Worm (Caenorhabditis elegans): Measurements from ENCODE around the gene vps-32.1.

vps-32.1 gene

DNA sequence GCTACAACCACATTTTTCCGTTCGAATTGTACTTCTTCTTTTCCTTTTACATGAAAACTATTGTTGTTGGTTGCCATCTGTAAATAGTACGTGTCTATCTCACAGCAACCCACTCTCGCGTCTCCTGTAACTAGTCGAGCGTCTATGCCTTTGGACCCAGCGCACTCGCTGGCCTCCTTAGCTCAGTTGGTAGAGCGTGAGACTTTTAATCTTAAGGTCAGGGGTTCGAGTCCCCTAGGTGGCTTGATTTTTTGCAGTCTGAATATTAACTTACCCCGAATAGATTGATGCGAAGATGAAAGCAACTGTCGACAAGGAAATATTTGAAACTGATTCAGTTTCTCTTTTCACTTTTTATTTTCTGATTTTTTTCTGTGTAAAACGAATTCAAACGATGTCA, 24.4 kb upstream of the vps-32.1 start, which contains the start of gene mpz-3 (continued):
- TF ChIP-seq D2030.7 (GFP tag; IDR thresholded peaks at IDR 0.05), result peak; percentile 48; the same call in 1 of the 2 replicates
- peak; percentile 17 for TF ChIP-seq ZK185.1 (tag; optimal IDR thresholded peaks at IDR 0.05; ENCODE audit: poor library complexity, severe bottlenecking)
- TF ChIP-seq C06A6.2 (GFP tag; conservative IDR thresholded peaks at IDR 0.05), result no peak
- TF ChIP-seq Y53G8AR.9 (GFP tag; conservative IDR thresholded peaks at IDR 0.05), result no peak
- TF ChIP-seq let-607 (tag; optimal IDR thresholded peaks at IDR 0.05), result no peak
- no peak for TF ChIP-seq snpc-1.1 (tag; optimal IDR thresholded peaks at IDR 0.05; ENCODE audit: insufficient read depth)
- no peak for TF ChIP-seq cebp-2 (GFP tag; IDR thresholded peaks at IDR 0.05)
- TF ChIP-seq F37B4.10 (GFP tag; IDR thresholded peaks at IDR 0.05), result no peak
- peak; percentile 55 for TF ChIP-seq rpc-1 (optimal IDR thresholded peaks at IDR 0.05)
- TF ChIP-seq rpc-1 (tag; optimal IDR thresholded peaks at IDR 0.05), result peak; percentile 80
- no peak for TF ChIP-seq ceh-58 (GFP tag; IDR thresholded peaks at IDR 0.05)
- TF ChIP-seq tlf-1 (GFP tag; optimal IDR thresholded peaks at IDR 0.05), result no peak
- no peak for TF ChIP-seq bed-2 (GFP tag; IDR thresholded peaks at IDR 0.05)
- no peak for TF ChIP-seq chd-7 (tag; optimal IDR thresholded peaks at IDR 0.05)
- TF ChIP-seq B0019.2 (GFP tag; conservative IDR thresholded peaks at IDR 0.05), result no peak
- no peak for TF ChIP-seq ztf-3 (GFP tag; optimal IDR thresholded peaks at IDR 0.05)
- no peak for TF ChIP-seq atf-7 (tag; optimal IDR thresholded peaks at IDR 0.05)
- TF ChIP-seq F22D6.2 (tag; optimal IDR thresholded peaks at IDR 0.05), result no peak
- TF ChIP-seq egl-18 (GFP tag; IDR thresholded peaks at IDR 0.05), result no peak
- TF ChIP-seq attf-3 (GFP tag; conservative IDR thresholded peaks at IDR 0.05), result no peak; the same call in 1 of the 2 replicates
- TF ChIP-seq ceh-100 (GFP tag; IDR thresholded peaks at IDR 0.05), result peak; percentile 47; the same call in 1 of the 2 replicates
- TF ChIP-seq F23B12.7 (tag; optimal IDR thresholded peaks at IDR 0.05; ENCODE audit: insufficient read depth), result peak; percentile 69
- TF ChIP-seq ceh-91 (GFP tag; IDR thresholded peaks at IDR 0.05), result peak; percentile 21; the same call in 1 of the 2 replicates
- TF ChIP-seq F39B2.1 (GFP tag; IDR thresholded peaks at IDR 0.05), result no peak
- TF ChIP-seq hlh-12 (tag; optimal IDR thresholded peaks at IDR 0.05), result no peak
- TF ChIP-seq lin-26 (GFP tag; IDR thresholded peaks at IDR 0.05), result peak; percentile 85
- TF ChIP-seq tbx-9 (tag; optimal IDR thresholded peaks at IDR 0.05; ENCODE audit: borderline replicate concordance), result no peak
- TF ChIP-seq F49E8.2 (tag; optimal IDR thresholded peaks at IDR 0.05; ENCODE audit: insufficient read depth), result peak; percentile 66
- no peak; the same call in 1 of the 2 replicates for TF ChIP-seq rcor-1 (GFP tag; IDR thresholded peaks at IDR 0.05)
- TF ChIP-seq Y53F4B.3 (GFP tag; IDR thresholded peaks at IDR 0.05), result no peak
- no peak for TF ChIP-seq ama-1 (optimal IDR thresholded peaks at IDR 0.05)
- peak in 1 of 2 experiments; percentile 8 for TF ChIP-seq ama-1 (GFP tag; optimal IDR thresholded peaks at IDR 0.05)
- TF ChIP-seq hsf-1 (GFP tag; IDR thresholded peaks at IDR 0.05), result no peak
- no peak for TF ChIP-seq gei-17 (GFP tag; optimal IDR thresholded peaks at IDR 0.05)
- peak; percentile 1 for TF ChIP-seq efl-1 (GFP tag; optimal IDR thresholded peaks at IDR 0.05)
- peak; percentile 30 for TF ChIP-seq attf-5 (GFP tag; optimal IDR thresholded peaks at IDR 0.05)
- TF ChIP-seq ceh-79 (tag; optimal IDR thresholded peaks at IDR 0.05), result no peak
- TF ChIP-seq nhr-179 (tag; optimal IDR thresholded peaks at IDR 0.05), result no peak
- TF ChIP-seq snpc-3.4 (tag; optimal IDR thresholded peaks at IDR 0.05), result peak; percentile 56
- no peak for TF ChIP-seq Y56A3A.18 (GFP tag; IDR thresholded peaks at IDR 0.05)
- TF ChIP-seq ztf-18 (tag; optimal IDR thresholded peaks at IDR 0.05), result peak; percentile 58
- peak; percentile 44; the same call in 1 of the 2 replicates for TF ChIP-seq pbrm-1 (GFP tag; IDR thresholded peaks at IDR 0.05)
- TF ChIP-seq dpff-1 (tag; optimal IDR thresholded peaks at IDR 0.05), result no peak
- 0 out of 2 replicates have a peak, but pooled peaks have one; percentile 14 for TF ChIP-seq lir-1 (GFP tag; conservative IDR thresholded peaks at IDR 0.05)
- no peak for TF ChIP-seq Y67H2A.10 (GFP tag; conservative IDR thresholded peaks at IDR 0.05)
- TF ChIP-seq tbp1 (GFP tag; optimal IDR thresholded peaks at IDR 0.05), result peak; percentile 96
- TF ChIP-seq lin-54 (GFP tag; optimal IDR thresholded peaks at IDR 0.05), result no peak
- no peak for TF ChIP-seq F52B5.7 (tag; optimal IDR thresholded peaks at IDR 0.05)
- peak; percentile 15 for TF ChIP-seq nhr-80 (tag; optimal IDR thresholded peaks at IDR 0.05)

Data from whole organism, young adult.